Fruit fly (Drosophila melanogaster): Measurements from ENCODE around the gene norpA.
A peak's percentile ranks its signal among the peaks of the same experiment; 100 is the strongest.

The norpA gene

dm6 chrX:4366196-4366595 lies 43.8 kb downstream of the norpA start, which contains the start of gene CG3626 (continued):
- TF ChIP-seq Opbp (GFP tag; IDR thresholded peaks at IDR 0.05; ENCODE audit: partially characterized antibody) (peak; percentile 85), Doc3 (GFP tag; IDR thresholded peaks at IDR 0.05; ENCODE audit: partially characterized antibody) (peak; percentile 71; the same call in 2 of the 3 replicates), CG15514 (GFP tag; optimal IDR thresholded peaks at IDR 0.05) (peak; percentile 71), CG13624 (GFP tag; optimal IDR thresholded peaks at IDR 0.05) (peak; percentile 41), CG12155 (GFP tag; optimal IDR thresholded peaks at IDR 0.05) (peak; percentile 25), chinmo (GFP tag; IDR thresholded peaks at IDR 0.05; ENCODE audit: partially characterized antibody) (no peak), Lhr (GFP tag; optimal IDR thresholded peaks at IDR 0.05) (peak; percentile 95), B-H1 (GFP tag; IDR thresholded peaks at IDR 0.05) (no peak), CTCF (GFP tag; optimal IDR thresholded peaks at IDR 0.05) (peak; percentile 74), insv (GFP tag; optimal IDR thresholded peaks at IDR 0.05) (peak in 1 of 2 experiments; percentile 23), CG17186 (GFP tag; optimal IDR thresholded peaks at IDR 0.05) (peak; percentile 21), zfh2 (GFP tag; optimal IDR thresholded peaks at IDR 0.05) (peak; percentile 36), Ravus (GFP tag; IDR thresholded peaks at IDR 0.05) (no peak), sr (GFP tag; IDR thresholded peaks at IDR 0.05) (no peak), gfzf (GFP tag; optimal IDR thresholded peaks at IDR 0.05) (peak; percentile 75), Myb (GFP tag; optimal IDR thresholded peaks at IDR 0.05) (peak; percentile 41), stc (GFP tag; IDR thresholded peaks at IDR 0.05) (no peak)

- TF ChIP-seq crol (GFP tag; IDR thresholded peaks at IDR 0.05) (peak; percentile 59; the same call in 1 of the 2 replicates), Dad (GFP tag; optimal IDR thresholded peaks at IDR 0.05) (no peak), Atf3 (GFP tag; optimal IDR thresholded peaks at IDR 0.05) (no peak), Hey (tag; optimal IDR thresholded peaks at IDR 0.05) (peak; percentile 76), toy (GFP tag; IDR thresholded peaks at IDR 0.05) (no peak), sim (GFP tag; IDR thresholded peaks at IDR 0.05) (no peak), Nf-YB (GFP tag; optimal IDR thresholded peaks at IDR 0.05) (peak; percentile 62), pros (GFP tag; optimal IDR thresholded peaks at IDR 0.05) (peak; percentile 13), Hmr (GFP tag; optimal IDR thresholded peaks at IDR 0.05) (no peak), Trl (optimal IDR thresholded peaks at IDR 0.05) (no peak), Trl (GFP tag; optimal IDR thresholded peaks at IDR 0.05) (no peak), Nf-YC (tag; optimal IDR thresholded peaks at IDR 0.05) (peak; percentile 64), CG14050 (GFP tag; IDR thresholded peaks at IDR 0.05) (no peak), zen2 (GFP tag; IDR thresholded peaks at IDR 0.05; ENCODE audit: partially characterized antibody) (no peak), CoRest (tag; optimal IDR thresholded peaks at IDR 0.05) (no peak), CG5245 (GFP tag; optimal IDR thresholded peaks at IDR 0.05) (no peak), CG11695 (GFP tag; IDR thresholded peaks at IDR 0.05) (no peak), CG30020 (tag; optimal IDR thresholded peaks at IDR 0.05) (no peak)
These were observed 53.1 kb downstream of the norpA start for dm6 chrX:4375574-4375973.

dm6 chrX:4380381-4380780 lies 58.0 kb downstream of the norpA start:
- TF ChIP-seq Sry-β (GFP tag; optimal IDR thresholded peaks at IDR 0.05) (peak; percentile 63), odd (GFP tag; optimal IDR thresholded peaks at IDR 0.05) (no peak)

dm6 chrX:4381113-4381512 lies 58.7 kb downstream of the norpA start:
- no peak for TF ChIP-seq CG8281 (tag; optimal IDR thresholded peaks at IDR 0.05)
- no peak for TF ChIP-seq aop (GFP tag; IDR thresholded peaks at IDR 0.05)
- no peak for TF ChIP-seq Dip3 (GFP tag; optimal IDR thresholded peaks at IDR 0.05)
- TF ChIP-seq E2f2 (GFP tag; IDR thresholded peaks at IDR 0.05) = no peak
- no peak for TF ChIP-seq CG10543 (GFP tag; optimal IDR thresholded peaks at IDR 0.05)

Measured in whole organism, embryonic.